Fruit fly (Drosophila melanogaster) whole organism, embryonic: ENCODE data around the gene Cbl.
A peak's percentile ranks its signal among the peaks of the same experiment; 100 is the strongest.

ENCODE experiments used
- ATbp ChIP-seq: fragments of 200-800 bp; sonication (Bioruptor generic); optimal IDR thresholded peaks from 2 replicates; lab custom pipeline; 2017; ENCODE audit warnings: missing biosample characterization, mild to moderate bottlenecking, missing genetic modification characterization, missing genetic modification reagents
- CG10321 ChIP-seq: fragments of 200-800 bp; sonication (Bioruptor generic); IDR thresholded peaks from 2 replicates; pipeline ENCODE4 v1.3.6; 2022; ENCODE audit warnings: missing biosample characterization, missing genetic modification characterization
- CG11504 ChIP-seq: fragments of 200-800 bp; sonication (Bioruptor generic); optimal IDR thresholded peaks from 3 replicates; lab custom pipeline; 2019; ENCODE audit warnings: missing biosample characterization, mild to moderate bottlenecking, missing genetic modification characterization, moderate library complexity
- CG12071 ChIP-seq: fragments of 200-800 bp; sonication (Bioruptor generic); optimal IDR thresholded peaks from 3 replicates; lab custom pipeline; 2018; ENCODE audit warnings: missing biosample characterization, mild to moderate bottlenecking, missing genetic modification characterization
- CG12219 ChIP-seq: fragments of 200-800 bp; sonication (Bioruptor generic); optimal IDR thresholded peaks from 3 replicates; lab custom pipeline; 2018; ENCODE audit warnings: missing biosample characterization, mild to moderate bottlenecking, missing genetic modification characterization
- CG12299 ChIP-seq: fragments of 200-800 bp; sonication (Bioruptor generic); optimal IDR thresholded peaks from 2 replicates; lab custom pipeline; 2018; ENCODE audit warnings: missing biosample characterization, mild to moderate bottlenecking, missing genetic modification characterization
- CG13287 ChIP-seq: fragments of 200-800 bp; sonication (Bioruptor generic); IDR thresholded peaks from 2 replicates; pipeline ENCODE4 v1.3.6; 2022; ENCODE audit warnings: missing biosample characterization, missing genetic modification characterization; ENCODE audit not compliant: partially characterized antibody
- CG13424 ChIP-seq: fragments of 200-800 bp; sonication (Bioruptor generic); optimal IDR thresholded peaks from 2 replicates; lab custom pipeline; 2019; ENCODE audit warnings: missing biosample characterization, mild to moderate bottlenecking, missing genetic modification characterization, moderate library complexity
- CG15514 ChIP-seq: fragments of 200-800 bp; sonication (Bioruptor generic); optimal IDR thresholded peaks from 3 replicates; lab custom pipeline; 2017; ENCODE audit warnings: missing biosample characterization, missing genetic modification characterization, mild to moderate bottlenecking, moderate library complexity, missing genetic modification reagents
- CG15696 ChIP-seq: fragments of 200-800 bp; sonication (Bioruptor generic); optimal IDR thresholded peaks from 2 replicates; lab custom pipeline; 2019; ENCODE audit warnings: missing biosample characterization, mild to moderate bottlenecking, missing genetic modification characterization, moderate library complexity
- CG17385 ChIP-seq: fragments of 200-800 bp; sonication (Bioruptor generic); optimal IDR thresholded peaks from 3 replicates; lab custom pipeline; 2018; ENCODE audit warnings: missing biosample characterization, mild to moderate bottlenecking, missing genetic modification characterization
- CG17612 ChIP-seq: fragments of 200-800 bp; sonication (Bioruptor generic); IDR thresholded peaks from 2 replicates; pipeline ENCODE4 v1.3.6; 2022; ENCODE audit warnings: missing biosample characterization, missing genetic modification characterization
- CG33557 ChIP-seq: fragments of 200-800 bp; sonication (Bioruptor generic); optimal IDR thresholded peaks from 2 replicates; lab custom pipeline; 2019; ENCODE audit warnings: missing biosample characterization, mild to moderate bottlenecking, missing genetic modification characterization, moderate library complexity
- CG6272 ChIP-seq: fragments of 200-800 bp; sonication (Bioruptor generic); IDR thresholded peaks from 2 replicates; pipeline ENCODE4 v1.3.6; 2022; ENCODE audit warnings: missing biosample characterization, missing genetic modification characterization
- CG7357 ChIP-seq: fragments of 200-800 bp; sonication (Bioruptor generic); IDR thresholded peaks from 3 replicates; pipeline ENCODE4 v1.3.6; 2022; ENCODE audit warnings: missing biosample characterization, missing genetic modification characterization
- CG7745 ChIP-seq: fragments of 200-800 bp; sonication (Bioruptor generic); optimal IDR thresholded peaks from 2 replicates; lab custom pipeline; 2018; ENCODE audit warnings: missing biosample characterization, mild to moderate bottlenecking, missing genetic modification characterization, moderate library complexity
- CG7839 ChIP-seq: fragments of 200-800 bp; sonication (Bioruptor generic); optimal IDR thresholded peaks from 3 replicates; lab custom pipeline; 2018; ENCODE audit warnings: missing biosample characterization, mild to moderate bottlenecking, missing genetic modification characterization, moderate library complexity
- CG7963 ChIP-seq: fragments of 200-800 bp; sonication (Bioruptor generic); IDR thresholded peaks from 3 replicates; pipeline ENCODE4 v1.3.6; 2022; ENCODE audit warnings: missing biosample characterization, missing genetic modification characterization; ENCODE audit not compliant: partially characterized antibody
- CG9609 ChIP-seq: fragments of 200-800 bp; sonication (Bioruptor generic); optimal IDR thresholded peaks from 3 replicates; lab custom pipeline; 2016; ENCODE audit warnings: missing biosample characterization, missing genetic modification characterization
- Drgx ChIP-seq: fragments of 200-800 bp; sonication (Bioruptor generic); IDR thresholded peaks from 2 replicates; pipeline ENCODE4 v1.3.6; 2022; ENCODE audit warnings: missing biosample characterization, missing genetic modification characterization
- E2f1 ChIP-seq: fragments of 200-800 bp; sonication (Bioruptor generic); IDR thresholded peaks from 2 replicates; pipeline ENCODE4 v1.3.6; 2022; ENCODE audit warnings: missing biosample characterization, missing genetic modification characterization
- Eip74EF ChIP-seq, 2 experiments: fragments of 200-800 bp in 1 of 2; fragments of >200 bp in 1 of 2; sonication (Bioruptor generic) in 1 of 2; optimal IDR thresholded peaks; 2 replicates each; lab custom pipeline; 2017 to 2019; ENCODE audit warnings: missing biosample characterization in 2 of 2, missing genetic modification characterization in 2 of 2, mild to moderate bottlenecking in 1 of 2, moderate library complexity in 1 of 2
- Gsc ChIP-seq: fragments of 200-800 bp; sonication (Bioruptor generic); IDR thresholded peaks from 2 replicates; pipeline ENCODE4 v1.3.6; 2022; ENCODE audit warnings: missing biosample characterization, missing genetic modification characterization
- HLH3B ChIP-seq: fragments of 200-800 bp; sonication (Bioruptor generic); IDR thresholded peaks from 2 replicates; pipeline ENCODE4 v1.3.6; 2022; ENCODE audit warnings: missing biosample characterization, missing genetic modification characterization
- HLH54F ChIP-seq: fragments of 200-800 bp; sonication (Bioruptor generic); optimal IDR thresholded peaks from 3 replicates; lab custom pipeline; 2016; ENCODE audit warnings: missing biosample characterization, missing genetic modification characterization
- Kr ChIP-seq: fragments of 200-800 bp; sonication (Bioruptor generic); optimal IDR thresholded peaks from 2 replicates; lab custom pipeline; 2017; ENCODE audit warnings: missing biosample characterization, mild to moderate bottlenecking, missing genetic modification characterization
- Lpt ChIP-seq: fragments of >200 bp; optimal IDR thresholded peaks from 2 replicates; lab custom pipeline; 2018; ENCODE audit warnings: missing biosample characterization, missing genetic modification characterization
- MTF-1 ChIP-seq: fragments of 200-800 bp; sonication (Bioruptor generic); optimal IDR thresholded peaks from 2 replicates; lab custom pipeline; 2018; ENCODE audit warnings: missing biosample characterization, mild to moderate bottlenecking, missing genetic modification characterization, borderline replicate concordance
- Nf-YA ChIP-seq: fragments of 200-800 bp; sonication (Bioruptor generic); IDR thresholded peaks from 2 replicates; pipeline ENCODE4 v1.3.6; 2022; ENCODE audit warnings: missing biosample characterization, missing genetic modification characterization
- ab ChIP-seq: fragments of 200-800 bp; sonication (Bioruptor generic); optimal IDR thresholded peaks from 2 replicates; lab custom pipeline; 2016; ENCODE audit warnings: missing biosample characterization, missing genetic modification characterization
- crc ChIP-seq: fragments of 200-800 bp; sonication (Bioruptor generic); optimal IDR thresholded peaks from 2 replicates; lab custom pipeline; 2016; ENCODE audit warnings: missing biosample characterization, missing genetic modification characterization
- eyg ChIP-seq: fragments of 200-800 bp; sonication (Bioruptor generic); optimal IDR thresholded peaks from 3 replicates; lab custom pipeline; 2016; ENCODE audit warnings: missing biosample characterization, missing genetic modification characterization
- fd64A ChIP-seq: fragments of 200-800 bp; sonication (Bioruptor generic); optimal IDR thresholded peaks from 3 replicates; lab custom pipeline; 2018; ENCODE audit warnings: missing biosample characterization, mild to moderate bottlenecking, missing genetic modification characterization
- ftz-f1 ChIP-seq: fragments of 200-800 bp; sonication (Bioruptor generic); optimal IDR thresholded peaks from 2 replicates; lab custom pipeline; 2016; ENCODE audit warnings: missing biosample characterization, missing genetic modification characterization
- gcm ChIP-seq: fragments of 200-800 bp; sonication (Bioruptor generic); optimal IDR thresholded peaks from 2 replicates; lab custom pipeline; 2019; ENCODE audit warnings: missing biosample characterization, mild to moderate bottlenecking, missing genetic modification characterization, moderate library complexity
- gt ChIP-seq: fragments of 200-800 bp; sonication (Bioruptor generic); IDR thresholded peaks from 2 replicates; pipeline ENCODE4 v1.3.6; 2022; ENCODE audit warnings: missing biosample characterization, missing genetic modification characterization
- inv ChIP-seq: fragments of 200-800 bp; sonication (Bioruptor generic); IDR thresholded peaks from 2 replicates; pipeline ENCODE4 v1.3.6; 2022; ENCODE audit warnings: missing biosample characterization, missing genetic modification characterization; ENCODE audit not compliant: partially characterized antibody
- kay ChIP-seq: fragments of 200-800 bp; sonication (Bioruptor generic); optimal IDR thresholded peaks from 2 replicates; lab custom pipeline; 2016; ENCODE audit warnings: missing biosample characterization, missing genetic modification characterization
- knrl ChIP-seq: fragments of 200-800 bp; sonication (Bioruptor generic); IDR thresholded peaks from 3 replicates; pipeline ENCODE4 v1.3.6; 2022; ENCODE audit warnings: missing biosample characterization, missing genetic modification characterization; ENCODE audit not compliant: partially characterized antibody
- lov ChIP-seq, 2 experiments: fragments of 200-800 bp in 1 of 2; fragments of >200 bp in 1 of 2; sonication (Bioruptor generic) in 1 of 2; IDR thresholded peaks in 1 of 2; optimal IDR thresholded peaks in 1 of 2; 2 replicates in 1 of 2; 3 replicates in 1 of 2; pipeline versions ENCODE4 v1.3.6 to Lab custom; 2017 to 2022; ENCODE audit warnings: missing biosample characterization in 1 of 2, missing genetic modification characterization in 1 of 2
- nerfin-1 ChIP-seq: fragments of 200-800 bp; sonication (Bioruptor generic); optimal IDR thresholded peaks from 3 replicates; lab custom pipeline; 2019; ENCODE audit warnings: missing biosample characterization, mild to moderate bottlenecking, missing genetic modification characterization, moderate library complexity
- otp ChIP-seq: fragments of 200-800 bp; sonication (Bioruptor generic); IDR thresholded peaks from 3 replicates; pipeline ENCODE4, ENCODE4 v1.3.6; 2022; ENCODE audit warnings: missing biosample characterization, missing genetic modification characterization
- seq ChIP-seq: fragments of 200-800 bp; sonication (Bioruptor generic); IDR thresholded peaks from 2 replicates; pipeline ENCODE4 v1.3.6; 2022; ENCODE audit warnings: missing biosample characterization, missing genetic modification characterization
- sima ChIP-seq: fragments of 200-800 bp; sonication (Bioruptor generic); optimal IDR thresholded peaks from 2 replicates; lab custom pipeline; 2016; ENCODE audit warnings: missing biosample characterization, missing genetic modification characterization
- tll ChIP-seq, 2 experiments: fragments of 200-800 bp in 1 of 2; fragments of >200 bp in 1 of 2; sonication (Bioruptor generic) in 1 of 2; optimal IDR thresholded peaks; 2 replicates each; lab custom pipeline; 2017 to 2019; ENCODE audit warnings: missing biosample characterization in 2 of 2, missing genetic modification characterization in 2 of 2, mild to moderate bottlenecking in 1 of 2, moderate library complexity in 1 of 2
- twi ChIP-seq: fragments of 200-800 bp; optimal IDR thresholded peaks from 2 replicates; lab custom pipeline; 2019; ENCODE audit warnings: missing biosample characterization, mild to moderate bottlenecking, missing genetic modification characterization, moderate library complexity
- usp ChIP-seq: fragments of >200 bp; optimal IDR thresholded peaks from 2 replicates; lab custom pipeline; 2017; ENCODE audit warnings: missing biosample characterization, missing genetic modification characterization

Cbl gene

DNA sequence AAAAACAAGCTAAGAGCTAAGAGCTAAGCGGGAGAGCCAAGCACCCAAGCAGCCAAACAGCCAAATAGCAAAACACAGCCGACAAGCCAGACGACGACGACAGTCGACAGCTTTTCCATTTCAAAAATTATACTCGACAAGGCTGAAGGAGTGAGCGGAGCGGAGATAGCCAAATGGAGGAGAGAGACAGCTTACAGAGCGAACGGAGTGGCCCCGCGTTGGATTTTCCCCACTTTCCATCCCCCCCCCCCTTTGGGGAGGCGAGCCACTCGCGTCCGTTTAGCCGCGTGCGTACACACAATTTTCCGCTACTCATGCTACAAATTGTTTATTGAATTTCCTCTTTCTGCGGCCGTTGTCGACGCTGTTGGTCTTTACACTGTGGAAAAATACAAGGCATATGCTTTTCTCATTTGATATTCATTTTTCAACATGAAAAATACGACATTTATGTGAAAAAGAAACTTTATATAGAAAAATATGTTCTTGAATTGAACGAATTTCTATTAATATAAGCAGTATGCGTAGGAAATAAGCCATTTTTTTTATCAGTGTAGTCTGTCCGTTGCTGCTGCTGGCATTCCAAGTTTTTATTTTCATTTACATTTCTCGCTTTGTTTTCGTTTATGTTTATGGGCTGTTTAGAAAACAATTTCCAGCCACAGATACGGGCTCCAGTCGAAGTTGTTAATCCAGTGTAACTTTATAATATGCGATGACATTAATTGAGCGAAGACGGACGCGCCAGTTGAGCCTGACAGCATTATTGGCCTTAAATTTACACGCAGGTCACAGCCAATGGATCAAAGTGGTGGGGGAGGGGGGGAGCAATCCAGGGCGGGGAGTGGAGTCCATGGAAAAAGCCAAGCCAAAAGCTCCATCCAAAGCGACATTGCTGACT is 33.4 kb downstream of the Cbl start (continued):
- TF ChIP-seq nerfin-1 (tag; lab: Kevin White, UChicago) (peak; percentile 98), ab (GFP tag; lab: Kevin White, UChicago) (peak; percentile 87), HLH54F (GFP tag; lab: Kevin White, UChicago) (peak; percentile 95), Nf-YA (GFP tag; lab: Robert Waterston, UW) (peak; percentile 97), CG7745 (peak; percentile 94), CG9609 (GFP tag; lab: Kevin White, UChicago) (peak; percentile 96), Eip74EF (GFP tag; optimal IDR thresholded peaks at IDR 0.05; lab: Kevin White, UChicago) (peak in 1 of 2 experiments; percentile 99), CG12071 (peak; percentile 96), MTF-1 (GFP tag; lab: Kevin White, UChicago) (peak; percentile 97), CG15514 (GFP tag; lab: Kevin White, UChicago) (peak; percentile 91), kay (GFP tag; lab: Kevin White, UChicago) (peak; percentile 94), Drgx (GFP tag; lab: Robert Waterston, UW) (peak; percentile 97), tll (GFP tag; optimal IDR thresholded peaks at IDR 0.05; lab: Kevin White, UChicago) (peak in 1 of 2 experiments; percentile 54), CG6272 (GFP tag; lab: Robert Waterston, UW) (peak; percentile 95), CG12219 (GFP tag; lab: Kevin White, UChicago) (peak; percentile 98), seq (GFP tag; lab: Robert Waterston, UW) (peak; percentile 98), otp (GFP tag; lab: Robert Waterston, UW) (peak; percentile 98), gcm (GFP tag; lab: Kevin White, UChicago) (peak; percentile 99), CG10321 (GFP tag; lab: Robert Waterston, UW) (peak; percentile 81), CG13287 (no peak), gt (peak; percentile 96), sima (GFP tag; lab: Kevin White, UChicago) (peak; percentile 94), CG7357 (GFP tag; lab: Robert Waterston, UW) (peak; percentile 91), CG7963 (GFP tag; lab: Robert Waterston, UW) (no peak), ftz-f1 (GFP tag; lab: Kevin White, UChicago) (peak; percentile 46), lov (optimal IDR thresholded peaks at IDR 0.05; lab: Kevin White, UChicago) (no peak), lov (GFP tag; IDR thresholded peaks at IDR 0.05; lab: Robert Waterston, UW) (peak; percentile 98), CG33557 (GFP tag; lab: Kevin White, UChicago) (peak; percentile 98), CG13424 (tag; lab: Kevin White, UChicago) (peak; percentile 99), Kr (GFP tag; lab: Kevin White, UChicago) (peak; percentile 84), ATbp (GFP tag; lab: Kevin White, UChicago) (peak; percentile 99), knrl (GFP tag; lab: Robert Waterston, UW) (no peak), CG11504 (tag; lab: Kevin White, UChicago) (peak; percentile 98), Lpt (GFP tag; lab: Kevin White, UChicago) (no peak), twi (tag; lab: Kevin White, UChicago) (peak; percentile 97), inv (GFP tag; lab: Robert Waterston, UW) (no peak), fd64A (GFP tag; lab: Kevin White, UChicago) (peak; percentile 99), CG17385 (peak; percentile 97), CG7839 (tag; lab: Kevin White, UChicago) (peak; percentile 99), Gsc (GFP tag; lab: Robert Waterston, UW) (peak; percentile 94; the same call in 1 of the 2 replicates), E2f1 (GFP tag; lab: Robert Waterston, UW) (peak; percentile 98), usp (GFP tag; lab: Kevin White, UChicago) (no peak), CG12299 (tag; lab: Kevin White, UChicago) (peak; percentile 98), CG15696 (tag; lab: Kevin White, UChicago) (peak; percentile 91), CG17612 (GFP tag; lab: Robert Waterston, UW) (peak; percentile 93), crc (GFP tag; lab: Kevin White, UChicago) (peak; percentile 97), eyg (GFP tag; lab: Kevin White, UChicago) (peak; percentile 95), HLH3B (GFP tag; lab: Robert Waterston, UW) (peak; percentile 99)
